Fruit fly (Drosophila melanogaster) whole organism, prepupa: Measurements from ENCODE around the gene CG13084.

ENCODE experiments used
- CG10669 ChIP-seq: fragments of 200-800 bp; sonication (Bioruptor generic); optimal IDR thresholded peaks from 3 replicates; lab custom pipeline; 2018; ENCODE audit warnings: missing biosample characterization, mild to moderate bottlenecking, missing genetic modification characterization, moderate library complexity
- CG11294 ChIP-seq: fragments of 200-800 bp; sonication (Bioruptor generic); IDR thresholded peaks from 2 replicates; pipeline ENCODE4 v1.3.6; 2022; ENCODE audit warnings: missing biosample characterization, missing genetic modification characterization
- CG11902 ChIP-seq: fragments of 200-800 bp; sonication (Bioruptor generic); optimal IDR thresholded peaks from 3 replicates; lab custom pipeline; 2016; ENCODE audit warnings: missing biosample characterization, missing genetic modification characterization
- CG15336 ChIP-seq: fragments of 200-800 bp; sonication (Bioruptor generic); IDR thresholded peaks from 2 replicates; pipeline ENCODE4 v1.3.6; 2022; ENCODE audit warnings: missing biosample characterization, missing genetic modification characterization
- CG1621 ChIP-seq: fragments of 200-800 bp; sonication (Bioruptor generic); optimal IDR thresholded peaks from 3 replicates; lab custom pipeline; 2018; ENCODE audit warnings: missing biosample characterization, mild to moderate bottlenecking, missing genetic modification characterization
- CG16779 ChIP-seq: fragments of 200-800 bp; sonication (Bioruptor generic); optimal IDR thresholded peaks from 3 replicates; lab custom pipeline; 2017; ENCODE audit warnings: missing biosample characterization, mild to moderate bottlenecking, missing genetic modification characterization
- CG3032 ChIP-seq: fragments of 200-800 bp; optimal IDR thresholded peaks from 2 replicates; lab custom pipeline; 2019; ENCODE audit warnings: missing biosample characterization, mild to moderate bottlenecking, missing genetic modification characterization, moderate library complexity
- CG31627 ChIP-seq: fragments of 200-800 bp; sonication (Bioruptor generic); optimal IDR thresholded peaks from 3 replicates; lab custom pipeline; 2016; ENCODE audit warnings: missing biosample characterization, missing genetic modification characterization
- CG32006 ChIP-seq: fragments of 200-800 bp; sonication (Bioruptor generic); optimal IDR thresholded peaks from 3 replicates; lab custom pipeline; 2017; ENCODE audit warnings: missing biosample characterization, mild to moderate bottlenecking, missing genetic modification characterization
- CG34406 ChIP-seq: fragments of 200-800 bp; sonication (Bioruptor generic); optimal IDR thresholded peaks from 3 replicates; lab custom pipeline; 2016; ENCODE audit warnings: missing biosample characterization, missing genetic modification characterization
- CG3919 ChIP-seq: fragments of 200-800 bp; sonication (Bioruptor generic); optimal IDR thresholded peaks from 3 replicates; lab custom pipeline; 2016; ENCODE audit warnings: missing biosample characterization, missing genetic modification characterization
- CG4318 ChIP-seq: fragments of 200-800 bp; sonication (Bioruptor generic); optimal IDR thresholded peaks from 3 replicates; lab custom pipeline; 2017; ENCODE audit warnings: missing biosample characterization, mild to moderate bottlenecking, missing genetic modification characterization
- CG6792 ChIP-seq: fragments of 200-800 bp; sonication (Bioruptor generic); optimal IDR thresholded peaks from 3 replicates; lab custom pipeline; 2016; ENCODE audit warnings: missing biosample characterization, missing genetic modification characterization
- CG6808 ChIP-seq: fragments of 200-800 bp; sonication (Bioruptor generic); optimal IDR thresholded peaks from 3 replicates; lab custom pipeline; 2017; ENCODE audit warnings: missing biosample characterization, missing genetic modification characterization, mild to moderate bottlenecking, moderate library complexity, missing genetic modification reagents
- CG8119 ChIP-seq: fragments of 200-800 bp; sonication (Bioruptor generic); IDR thresholded peaks from 3 replicates; pipeline ENCODE4 v1.3.6; 2022; ENCODE audit warnings: missing biosample characterization, missing genetic modification characterization
- Eip75B ChIP-seq: fragments of 200-800 bp; sonication (Bioruptor generic); optimal IDR thresholded peaks from 3 replicates; lab custom pipeline; 2016; ENCODE audit warnings: missing biosample characterization, missing genetic modification characterization
- Ets21C ChIP-seq: fragments of 200-800 bp; sonication (Bioruptor generic); optimal IDR thresholded peaks from 3 replicates; lab custom pipeline; 2016; ENCODE audit warnings: missing biosample characterization, missing genetic modification characterization
- Ets96B ChIP-seq: fragments of 200-800 bp; optimal IDR thresholded peaks from 2 replicates; lab custom pipeline; 2019; ENCODE audit warnings: missing biosample characterization, mild to moderate bottlenecking, missing genetic modification characterization, moderate library complexity
- Hr39 ChIP-seq: fragments of 200-800 bp; sonication (Bioruptor generic); optimal IDR thresholded peaks from 2 replicates; lab custom pipeline; 2016; ENCODE audit warnings: missing biosample characterization, missing genetic modification characterization
- Lpt ChIP-seq: fragments of 200-800 bp; sonication (Bioruptor generic); optimal IDR thresholded peaks from 3 replicates; lab custom pipeline; 2016; ENCODE audit warnings: missing biosample characterization, missing genetic modification characterization
- Met ChIP-seq: fragments of 200-800 bp; sonication (Bioruptor generic); optimal IDR thresholded peaks from 3 replicates; lab custom pipeline; 2016; ENCODE audit warnings: missing biosample characterization, missing genetic modification characterization
- Sox102F ChIP-seq: fragments of 200-800 bp; sonication (Bioruptor generic); optimal IDR thresholded peaks from 2 replicates; lab custom pipeline; 2016; ENCODE audit warnings: missing biosample characterization, mild to moderate bottlenecking, missing genetic modification characterization
- Sox15 ChIP-seq: fragments of 200-800 bp; sonication (Bioruptor generic); optimal IDR thresholded peaks from 3 replicates; lab custom pipeline; 2016; ENCODE audit warnings: missing biosample characterization, missing genetic modification characterization
- acj6 ChIP-seq: fragments of 200-800 bp; sonication (Bioruptor generic); optimal IDR thresholded peaks from 3 replicates; lab custom pipeline; 2016; ENCODE audit warnings: missing biosample characterization, missing genetic modification characterization
- cyc ChIP-seq: fragments of 200-800 bp; sonication (Bioruptor generic); optimal IDR thresholded peaks from 3 replicates; lab custom pipeline; 2016; ENCODE audit warnings: missing biosample characterization, missing genetic modification characterization
- dac ChIP-seq: fragments of 200-800 bp; sonication (Bioruptor generic); optimal IDR thresholded peaks from 2 replicates; lab custom pipeline; 2017; ENCODE audit warnings: missing biosample characterization, mild to moderate bottlenecking, missing genetic modification characterization
- dsx ChIP-seq: fragments of 200-800 bp; optimal IDR thresholded peaks from 3 replicates; lab custom pipeline; 2019; ENCODE audit warnings: missing biosample characterization, mild to moderate bottlenecking, missing genetic modification characterization, moderate library complexity; ENCODE audit not compliant: poor library complexity, severe bottlenecking
- eg ChIP-seq: fragments of 200-800 bp; sonication (Bioruptor generic); IDR thresholded peaks from 3 replicates; pipeline ENCODE4 v1.3.6; 2022; ENCODE audit warnings: missing biosample characterization, missing genetic modification characterization
- esn ChIP-seq: fragments of 200-800 bp; sonication (Bioruptor generic); optimal IDR thresholded peaks from 2 replicates; lab custom pipeline; 2016; ENCODE audit warnings: missing biosample characterization, mild to moderate bottlenecking, missing genetic modification characterization, moderate library complexity
- fd59A ChIP-seq: fragments of 200-800 bp; sonication (Bioruptor generic); optimal IDR thresholded peaks from 2 replicates; lab custom pipeline; 2017; ENCODE audit warnings: missing biosample characterization, mild to moderate bottlenecking, missing genetic modification characterization, missing genetic modification reagents
- fkh ChIP-seq: fragments of 200-800 bp; sonication (Bioruptor generic); optimal IDR thresholded peaks from 3 replicates; lab custom pipeline; 2017; ENCODE audit warnings: missing biosample characterization, mild to moderate bottlenecking, missing genetic modification characterization, moderate library complexity
- lz ChIP-seq: fragments of 200-800 bp; sonication (Bioruptor generic); optimal IDR thresholded peaks from 3 replicates; lab custom pipeline; 2016; ENCODE audit warnings: missing biosample characterization, missing genetic modification characterization
- pdm3 ChIP-seq: fragments of 200-800 bp; sonication (Bioruptor generic); optimal IDR thresholded peaks from 3 replicates; lab custom pipeline; 2016; ENCODE audit warnings: missing biosample characterization, missing genetic modification characterization
- spab ChIP-seq: fragments of 200-800 bp; sonication (Bioruptor generic); optimal IDR thresholded peaks from 2 replicates; lab custom pipeline; 2017; ENCODE audit warnings: missing biosample characterization, mild to moderate bottlenecking, missing genetic modification characterization, missing genetic modification reagents
- ss ChIP-seq, 2 experiments: fragments of 200-800 bp; sonication (Bioruptor generic); optimal IDR thresholded peaks; 2 replicates in 1 of 2; 3 replicates in 1 of 2; lab custom pipeline; 2017 to 2018; ENCODE audit warnings: mild to moderate bottlenecking in 2 of 2, missing biosample characterization in 2 of 2, missing genetic modification characterization in 2 of 2, moderate library complexity in 1 of 2
- svp ChIP-seq: fragments of 200-800 bp; sonication (Bioruptor generic); peaks from one replicate; lab custom pipeline; 2016; ENCODE audit warnings: missing biosample characterization, missing genetic modification characterization
- topi ChIP-seq: fragments of 200-800 bp; sonication (Bioruptor generic); optimal IDR thresholded peaks from 3 replicates; lab custom pipeline; 2016; ENCODE audit warnings: missing biosample characterization, missing genetic modification characterization

Gene CG13084

dm6 chr2L:19454070-19454751 lies 30.5 kb upstream of the CG13084 start, which contains the start of gene CG10026 (continued):
- peak; percentile 58 for TF ChIP-seq lz (GFP tag; lab: Kevin White, UChicago)
- peak; percentile 48 for TF ChIP-seq CG32006 (GFP tag; lab: Kevin White, UChicago)
- peak; percentile 61 for TF ChIP-seq fd59A
- peak; percentile 30 for TF ChIP-seq Met (GFP tag; lab: Kevin White, UChicago)
- TF ChIP-seq CG31627 (GFP tag; lab: Kevin White, UChicago) = peak; percentile 35
- peak; percentile 61 for TF ChIP-seq Ets96B (tag; lab: Kevin White, UChicago)
- peak; percentile 38 for TF ChIP-seq CG3919
- no peak for TF ChIP-seq Lpt (GFP tag; lab: Kevin White, UChicago)
- TF ChIP-seq CG15336 (GFP tag; lab: Robert Waterston, UW) = no peak
- no peak for TF ChIP-seq fkh (GFP tag; lab: Kevin White, UChicago)
- TF ChIP-seq Eip75B (GFP tag; lab: Kevin White, UChicago) = peak; percentile 23
- TF ChIP-seq CG1621 = no peak
- TF ChIP-seq CG10669 = peak; percentile 63
- peak; percentile 57 for TF ChIP-seq svp
- peak; percentile 52 for TF ChIP-seq Sox102F (GFP tag; lab: Kevin White, UChicago)
- peak; percentile 27 for TF ChIP-seq Hr39 (GFP tag; lab: Kevin White, UChicago)
- TF ChIP-seq CG16779 (tag; lab: Kevin White, UChicago) = peak; percentile 39
- peak; percentile 64 for TF ChIP-seq acj6
- TF ChIP-seq esn (GFP tag; lab: Kevin White, UChicago) = peak; percentile 61
- peak; percentile 51 for TF ChIP-seq spab (GFP tag; lab: Kevin White, UChicago)
- peak; percentile 45; the same call in 2 of the 3 replicates for TF ChIP-seq CG8119 (GFP tag; lab: Robert Waterston, UW)
- no peak for TF ChIP-seq Sox15 (GFP tag; lab: Kevin White, UChicago)
- TF ChIP-seq CG4318 (GFP tag; lab: Kevin White, UChicago) = no peak
- TF ChIP-seq dac (GFP tag; lab: Kevin White, UChicago) = no peak
- TF ChIP-seq, all 60 proteins: peak for 38

dm6 chr2L:19455209-19455608 lies 29.5 kb upstream of the CG13084 start:
- TF ChIP-seq svp = peak; percentile 96
- TF ChIP-seq CG34406 = no peak
- no peak for TF ChIP-seq topi
- no peak for TF ChIP-seq cyc (GFP tag; lab: Kevin White, UChicago)
- no peak for TF ChIP-seq CG6808 (GFP tag; lab: Kevin White, UChicago)
- TF ChIP-seq CG8119 (GFP tag; lab: Robert Waterston, UW) = 0 out of 3 replicates have a peak, but pooled peaks have one; percentile 20
- TF ChIP-seq CG3032 = no peak
- TF ChIP-seq eg (GFP tag; lab: Robert Waterston, UW) = no peak
- TF ChIP-seq CG11902 (GFP tag; lab: Kevin White, UChicago) = no peak
- TF ChIP-seq, all 60 proteins: peak for 2

- peak; percentile 4 for TF ChIP-seq dsx (GFP tag; lab: Kevin White, UChicago)
- no peak for TF ChIP-seq esn (GFP tag; lab: Kevin White, UChicago)
- TF ChIP-seq Sox15 (GFP tag; lab: Kevin White, UChicago) = no peak
Measured at dm6 chr2L:19455723-19456122, 29.0 kb upstream of the CG13084 start.

dm6 chr2L:19457890-19458580 lies 26.7 kb upstream of the CG13084 start:
- TF ChIP-seq Sox102F (GFP tag; lab: Kevin White, UChicago) = no peak
- TF ChIP-seq CG3032 = no peak
- TF ChIP-seq pdm3 (GFP tag; lab: Kevin White, UChicago) = no peak
- no peak for TF ChIP-seq fkh (GFP tag; lab: Kevin White, UChicago)
- TF ChIP-seq dsx (GFP tag; lab: Kevin White, UChicago) = no peak
- TF ChIP-seq topi = no peak
- no peak for TF ChIP-seq Ets21C
- TF ChIP-seq ss (GFP tag; optimal IDR thresholded peaks at IDR 0.05; lab: Kevin White, UChicago) = no peak
- no peak for TF ChIP-seq dac (GFP tag; lab: Kevin White, UChicago)
- no peak for TF ChIP-seq CG11294 (GFP tag; lab: Robert Waterston, UW)
- TF ChIP-seq Ets96B (tag; lab: Kevin White, UChicago) = no peak
- TF ChIP-seq CG6792 (GFP tag; lab: Kevin White, UChicago) = no peak
